Fruit fly (Drosophila melanogaster) whole organism, wandering third instar larva: ENCODE results near the gene CG7985.

Experiments
- Dfd ChIP-seq: fragments of >200 bp; optimal IDR thresholded peaks from 2 replicates; lab custom pipeline; 2017; ENCODE audit warnings: missing biosample characterization, missing genetic modification characterization
- HLH106 ChIP-seq: fragments of 200-800 bp; optimal IDR thresholded peaks from 3 replicates; lab custom pipeline; 2019; ENCODE audit warnings: missing biosample characterization, mild to moderate bottlenecking, missing genetic modification characterization, moderate library complexity
- Mio ChIP-seq: sonication (Bioruptor generic); optimal IDR thresholded peaks from 2 replicates; lab custom pipeline; 2016; ENCODE audit warnings: missing biosample characterization, missing genetic modification characterization
- h ChIP-seq: fragments of 200-800 bp; sonication (Bioruptor generic); optimal IDR thresholded peaks from 3 replicates; lab custom pipeline; 2016; ENCODE audit warnings: missing biosample characterization, mild to moderate bottlenecking, missing genetic modification characterization
- pan ChIP-seq: fragments of >200 bp; optimal IDR thresholded peaks from 2 replicates; lab custom pipeline; 2017
- psq ChIP-seq: fragments of 200-800 bp; sonication (Bioruptor generic); optimal IDR thresholded peaks from 3 replicates; lab custom pipeline; 2017; ENCODE audit warnings: missing biosample characterization, mild to moderate bottlenecking, missing genetic modification characterization, moderate library complexity
- tai ChIP-seq: sonication (Bioruptor generic); optimal IDR thresholded peaks from 2 replicates; lab custom pipeline; 2016; ENCODE audit warnings: missing biosample characterization, missing genetic modification characterization
- usp ChIP-seq: fragments of >200 bp; optimal IDR thresholded peaks from 2 replicates; lab custom pipeline; 2017; ENCODE audit warnings: missing biosample characterization, missing genetic modification characterization

dm6 chr3R:18235879-18236278 lies 36.2 kb downstream of the CG7985 start, which contains the start of gene repo:
- no peak for TF ChIP-seq Mio
- TF ChIP-seq HLH106 (tag; lab: Kevin White, UChicago), result no peak
- TF ChIP-seq usp, result no peak
- no peak for TF ChIP-seq tai (GFP tag; lab: Kevin White, UChicago)
- TF ChIP-seq h (GFP tag; lab: Kevin White, UChicago), result no peak
- TF ChIP-seq Dfd, result no peak
- no peak for TF ChIP-seq psq (GFP tag; lab: Kevin White, UChicago)
- no peak for TF ChIP-seq pan (lab: Kevin White, UChicago)
